Worm (Caenorhabditis elegans): Measurements from ENCODE around the gene F35H10.6.

DNA sequence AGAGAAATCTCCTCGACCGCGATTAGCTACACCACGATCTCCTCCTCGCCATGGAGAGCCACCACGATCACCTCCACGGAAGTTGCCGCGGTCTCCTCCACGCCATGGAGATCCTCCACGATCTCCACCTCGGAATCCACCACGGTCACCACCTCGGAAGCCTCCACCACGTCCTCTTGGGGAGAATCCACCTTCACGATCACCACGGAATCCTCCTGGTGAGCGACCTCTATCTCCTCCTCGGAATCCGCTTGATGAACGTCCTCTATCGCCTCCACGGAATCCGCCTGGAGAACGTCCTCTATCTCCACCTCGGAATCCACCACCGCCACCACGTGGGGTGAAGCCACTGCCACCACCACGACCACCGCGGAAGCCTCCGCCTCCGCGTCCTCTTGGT is 10.6 kb upstream of the F35H10.6 start:
- TF ChIP-seq F49E8.2 (tag; optimal IDR thresholded peaks at IDR 0.05; ENCODE audit: insufficient read depth) = no peak
- no peak for TF ChIP-seq hrde-1 (tag; optimal IDR thresholded peaks at IDR 0.05; ENCODE audit: borderline replicate concordance)
- TF ChIP-seq dpl-1 (GFP tag; optimal IDR thresholded peaks at IDR 0.05) = no peak
- TF ChIP-seq hsf-1 (GFP tag; IDR thresholded peaks at IDR 0.05) = no peak

All from whole organism, young adult.